Worm (Caenorhabditis elegans) whole organism, early embryonic: ENCODE data around the gene F35B3.7.

Experiments
- B0310.2 ChIP-seq: sonication (generic microtip); optimal IDR thresholded peaks from 2 replicates; lab custom pipeline; 2016; ENCODE audit warnings: mild to moderate bottlenecking, missing genetic modification characterization, missing compliant biosample characterization
- F13C5.2 ChIP-seq: sonication (generic microtip); optimal IDR thresholded peaks from 2 replicates; lab custom pipeline; 2017; ENCODE audit warnings: mild to moderate bottlenecking, missing genetic modification characterization, inconsistent platforms, missing compliant biosample characterization
- aly-1 ChIP-seq: sonication (generic microtip); optimal IDR thresholded peaks from 2 replicates; lab custom pipeline; 2016; ENCODE audit warnings: missing genetic modification characterization, missing compliant biosample characterization
- ama-1 ChIP-seq: fragments of 150-350 bp; optimal IDR thresholded peaks from 2 replicates; lab custom pipeline; 2014
- ceh-13 ChIP-seq: fragments of 200-800 bp; sonication (Bioruptor generic); optimal IDR thresholded peaks from 2 replicates; lab custom pipeline; 2018; ENCODE audit warnings: mild to moderate bottlenecking, missing genetic modification characterization, missing compliant biosample characterization
- ceh-36 ChIP-seq: sonication (generic microtip); optimal IDR thresholded peaks from 2 replicates; lab custom pipeline; 2016; ENCODE audit warnings: missing genetic modification characterization, inconsistent platforms, missing compliant biosample characterization
- ets-7 ChIP-seq: sonication (generic microtip); optimal IDR thresholded peaks from 2 replicates; lab custom pipeline; 2016; ENCODE audit warnings: missing genotype, missing genetic modification characterization, missing compliant biosample characterization
- flt-1 ChIP-seq: fragments of 200-800 bp; sonication (Bioruptor generic); IDR thresholded peaks from 2 replicates; pipeline ENCODE4 v1.3.6; 2022; ENCODE audit warnings: missing genetic modification characterization, missing compliant biosample characterization
- hmbx-1 ChIP-seq: sonication (generic microtip); optimal IDR thresholded peaks from 2 replicates; lab custom pipeline; 2016; ENCODE audit warnings: mild to moderate bottlenecking, missing genetic modification characterization, missing compliant biosample characterization
- hmg-4 ChIP-seq: fragments of 200-800 bp; sonication (Bioruptor generic); optimal IDR thresholded peaks from 2 replicates; lab custom pipeline; 2018; ENCODE audit warnings: mild to moderate bottlenecking, missing genetic modification characterization, missing compliant biosample characterization
- hnd-1 ChIP-seq: sonication (generic microtip); optimal IDR thresholded peaks from 2 replicates; lab custom pipeline; 2016; ENCODE audit warnings: missing genetic modification characterization, missing compliant biosample characterization
- pes-1 ChIP-seq: fragments of 200-800 bp; sonication (Bioruptor generic); IDR thresholded peaks from 2 replicates; pipeline ENCODE4 v1.3.6; 2022; ENCODE audit warnings: missing genetic modification reagents, missing genetic modification characterization, missing compliant biosample characterization
- scrt-1 ChIP-seq: fragments of 200-800 bp; sonication (Bioruptor generic); IDR thresholded peaks from 2 replicates; pipeline ENCODE4 v1.3.6; 2022; ENCODE audit warnings: missing genetic modification characterization, missing compliant biosample characterization
- sea-1 ChIP-seq: fragments of 200-800 bp; sonication (Bioruptor generic); conservative IDR thresholded peaks from 2 replicates; pipeline ENCODE4 v1.3.6; 2022; ENCODE audit warnings: missing genetic modification characterization, missing compliant biosample characterization
- tbx-11 ChIP-seq: fragments of 200-800 bp; sonication (Bioruptor generic); IDR thresholded peaks from 2 replicates; pipeline ENCODE4 v1.3.6; 2022; ENCODE audit warnings: missing genetic modification characterization, missing compliant biosample characterization
- tbx-37 ChIP-seq: fragments of 200-800 bp; sonication (Bioruptor generic); conservative IDR thresholded peaks from 2 replicates; pipeline ENCODE4 v1.3.6; 2022; ENCODE audit warnings: missing genetic modification reagents, missing genetic modification characterization, missing compliant biosample characterization
- tra-4 ChIP-seq: sonication (generic microtip); optimal IDR thresholded peaks from 2 replicates; lab custom pipeline; 2017; ENCODE audit warnings: missing genetic modification characterization, missing compliant biosample characterization

Gene F35B3.7

DNA sequence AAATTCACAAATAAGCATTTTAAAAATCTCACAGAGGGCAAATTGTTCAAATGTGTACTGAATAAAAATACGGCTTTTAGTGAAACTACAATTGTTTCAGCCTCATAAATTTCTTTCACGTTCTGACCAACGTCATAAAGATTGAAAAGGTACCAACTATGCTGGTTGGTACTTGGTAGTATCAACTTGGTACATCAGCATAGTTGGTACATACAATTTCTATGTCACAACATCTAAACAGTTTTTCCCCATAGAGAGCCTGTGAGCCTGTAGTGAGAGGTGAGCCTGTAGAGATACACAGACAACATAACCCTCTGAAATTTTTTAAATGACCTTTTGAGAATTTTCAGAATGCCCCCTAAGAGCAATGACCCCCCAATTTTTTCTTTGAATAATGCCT is 23.8 kb downstream of the F35B3.7 start:
- TF ChIP-seq sea-1 (GFP tag; lab: Robert Waterston, UW), result no peak
- no peak for TF ChIP-seq tbx-11 (GFP tag; lab: Robert Waterston, UW)
- no peak for TF ChIP-seq hnd-1 (tag; lab: Kevin White, UChicago)
- no peak for TF ChIP-seq tra-4 (tag; lab: Kevin White, UChicago)
- no peak for TF ChIP-seq F13C5.2 (tag; lab: Kevin White, UChicago)
- no peak for TF ChIP-seq ets-7 (tag; lab: Kevin White, UChicago)
- TF ChIP-seq ceh-13, result no peak
- TF ChIP-seq flt-1 (GFP tag; lab: Robert Waterston, UW), result no peak
- TF ChIP-seq tbx-37, result no peak
- no peak for TF ChIP-seq ama-1 (lab: Kevin White, UChicago)
- TF ChIP-seq aly-1 (tag; lab: Kevin White, UChicago), result no peak

DNA sequence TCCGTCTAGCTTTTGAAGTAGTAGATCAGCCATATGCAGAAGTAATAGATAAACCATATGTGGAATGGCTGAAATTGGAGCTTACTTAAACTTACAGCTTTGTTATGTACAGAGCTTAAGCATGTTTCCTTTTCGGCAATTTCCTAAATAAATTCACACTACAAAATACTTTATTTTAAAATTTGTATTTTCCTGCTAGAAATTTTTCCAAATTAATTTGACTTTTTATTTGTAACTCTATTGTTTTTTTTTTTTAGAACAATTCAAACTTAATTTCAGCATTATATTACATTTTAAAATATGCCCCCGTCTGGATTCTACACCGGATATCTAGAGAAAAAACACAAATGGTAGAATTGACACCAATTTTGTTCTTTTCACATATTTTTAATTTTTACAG is 29.7 kb downstream of the F35B3.7 start, which contains the start of gene F35B3.3:
Gene F35B3.3, plus strand, starts transcription at position 301 of the 400 bp plus-strand sequence.
- no peak for TF ChIP-seq hnd-1 (tag; lab: Kevin White, UChicago)
- TF ChIP-seq pes-1 (GFP tag; lab: Robert Waterston, UW), result no peak
- TF ChIP-seq ceh-13, result no peak
- no peak for TF ChIP-seq ets-7 (tag; lab: Kevin White, UChicago)
- no peak for TF ChIP-seq B0310.2 (tag; lab: Kevin White, UChicago)
- TF ChIP-seq ceh-36 (tag; lab: Kevin White, UChicago), result no peak
- TF ChIP-seq hmbx-1 (tag; lab: Kevin White, UChicago), result no peak
- no peak for TF ChIP-seq tra-4 (tag; lab: Kevin White, UChicago)

DNA sequence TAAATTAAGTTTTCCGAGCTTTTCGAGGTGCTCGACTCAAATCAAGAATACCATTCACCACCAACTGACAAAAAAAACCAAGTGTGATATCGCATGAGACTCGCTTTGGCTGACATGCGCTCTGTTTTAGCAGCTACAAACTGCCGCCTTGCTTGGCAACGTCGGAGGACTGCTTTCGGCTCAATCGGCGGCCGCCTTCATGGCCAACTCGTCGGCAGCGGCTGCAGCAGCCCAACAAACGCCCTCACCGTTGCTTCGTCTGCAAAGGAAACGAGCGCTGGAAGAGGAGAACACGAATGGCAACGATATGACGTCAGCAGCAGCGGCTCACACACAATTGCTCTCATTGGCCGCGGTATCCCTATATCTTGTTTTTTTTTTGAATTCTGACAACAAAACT is 36.0 kb downstream of the F35B3.7 start:
- TF ChIP-seq sea-1 (GFP tag; lab: Robert Waterston, UW) (no peak), B0310.2 (tag; lab: Kevin White, UChicago) (no peak), ceh-36 (tag; lab: Kevin White, UChicago) (no peak), ets-7 (tag; lab: Kevin White, UChicago) (no peak), hnd-1 (tag; lab: Kevin White, UChicago) (no peak), flt-1 (GFP tag; lab: Robert Waterston, UW) (no peak), ama-1 (lab: Kevin White, UChicago) (no peak), hmg-4 (GFP tag; lab: Kevin White, UChicago) (no peak), ceh-13 (no peak), F13C5.2 (tag; lab: Kevin White, UChicago) (no peak), tra-4 (tag; lab: Kevin White, UChicago) (no peak), tbx-37 (no peak), aly-1 (tag; lab: Kevin White, UChicago) (no peak)

DNA sequence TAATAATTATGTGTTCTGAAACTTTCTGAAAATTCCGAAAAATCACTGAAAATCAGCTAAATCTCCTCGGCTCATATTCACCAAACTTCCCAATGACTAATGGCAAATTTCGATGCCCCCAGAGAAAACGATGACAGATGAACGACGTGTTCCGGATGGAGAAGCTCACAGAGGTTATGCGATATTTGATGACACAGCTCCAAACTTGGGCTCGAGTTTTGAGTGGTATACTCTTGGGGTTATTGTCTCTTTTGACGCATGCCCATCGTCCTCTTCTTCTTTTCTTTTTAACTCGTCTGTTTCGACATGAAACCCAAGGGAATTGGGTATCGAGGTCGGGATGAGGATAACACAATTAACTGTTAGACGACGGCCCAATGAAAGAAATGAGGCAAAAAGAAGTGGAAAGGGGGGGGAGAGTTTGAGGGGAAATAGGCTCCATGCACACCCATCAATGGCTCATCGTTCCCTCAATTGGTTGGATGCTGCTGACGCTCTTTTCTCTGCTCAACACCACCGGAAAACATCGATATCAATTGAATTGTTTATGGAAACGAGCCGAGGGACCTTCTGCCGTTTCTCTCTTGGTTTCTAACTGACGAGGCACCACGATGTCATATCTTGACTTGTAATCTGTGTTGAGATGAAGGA is 39.3 kb downstream of the F35B3.7 start:
- TF ChIP-seq ama-1 (lab: Kevin White, UChicago), result no peak
- TF ChIP-seq aly-1 (tag; lab: Kevin White, UChicago), result no peak
- no peak for TF ChIP-seq ets-7 (tag; lab: Kevin White, UChicago)
- peak; percentile 44 for TF ChIP-seq hmg-4 (GFP tag; lab: Kevin White, UChicago)
- no peak for TF ChIP-seq tbx-37

DNA sequence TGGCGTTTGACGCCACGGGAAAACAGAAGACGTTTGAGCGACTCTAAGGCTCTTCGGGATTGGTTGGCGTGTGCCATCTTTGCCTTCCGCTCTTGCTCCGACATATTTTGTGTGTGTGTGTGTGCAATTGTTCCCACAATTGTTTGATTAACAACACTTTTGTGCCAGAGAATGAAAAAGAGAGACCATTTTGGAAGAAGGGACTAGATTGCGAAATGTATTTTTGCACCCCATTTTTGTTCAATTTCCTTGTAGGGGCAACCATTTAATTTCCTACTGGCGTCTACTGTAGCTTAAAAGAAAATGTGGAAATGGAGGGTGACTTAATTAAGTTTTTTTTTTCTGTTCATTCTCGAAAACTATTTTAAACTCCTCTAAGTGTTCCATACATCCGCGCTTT is 40.7 kb downstream of the F35B3.7 start:
- TF ChIP-seq ceh-13, result no peak
- no peak for TF ChIP-seq F13C5.2 (tag; lab: Kevin White, UChicago)
- no peak for TF ChIP-seq tbx-11 (GFP tag; lab: Robert Waterston, UW)
- TF ChIP-seq hmg-4 (GFP tag; lab: Kevin White, UChicago), result no peak
- no peak for TF ChIP-seq tra-4 (tag; lab: Kevin White, UChicago)
- no peak for TF ChIP-seq aly-1 (tag; lab: Kevin White, UChicago)
- TF ChIP-seq flt-1 (GFP tag; lab: Robert Waterston, UW), result no peak
- no peak for TF ChIP-seq hnd-1 (tag; lab: Kevin White, UChicago)
- no peak for TF ChIP-seq hmbx-1 (tag; lab: Kevin White, UChicago)
- TF ChIP-seq scrt-1 (GFP tag; lab: Robert Waterston, UW), result no peak

DNA sequence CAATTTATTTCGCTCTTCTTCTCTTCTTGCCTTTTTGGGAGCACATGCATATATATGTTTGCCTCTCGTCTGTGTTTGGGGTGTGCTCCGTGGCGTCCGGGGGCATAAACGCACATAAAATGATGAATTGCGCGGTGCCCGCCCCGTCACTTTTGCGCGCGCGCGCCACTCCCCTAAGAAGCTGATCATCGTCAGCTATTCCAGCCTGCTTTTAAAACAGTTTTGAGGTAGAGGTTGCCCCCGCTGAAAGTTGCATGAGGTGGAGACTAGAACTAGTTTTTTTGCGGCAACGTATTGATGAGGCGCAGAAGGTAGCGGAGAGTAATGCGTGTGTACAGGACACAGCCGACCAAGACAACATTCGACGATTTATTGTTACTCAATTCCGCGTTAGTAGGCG is 43.2 kb downstream of the F35B3.7 start:
- no peak for TF ChIP-seq hmg-4 (GFP tag; lab: Kevin White, UChicago)
- no peak for TF ChIP-seq hmbx-1 (tag; lab: Kevin White, UChicago)
- no peak for TF ChIP-seq flt-1 (GFP tag; lab: Robert Waterston, UW)
- TF ChIP-seq B0310.2 (tag; lab: Kevin White, UChicago), result no peak
- no peak for TF ChIP-seq ets-7 (tag; lab: Kevin White, UChicago)

DNA sequence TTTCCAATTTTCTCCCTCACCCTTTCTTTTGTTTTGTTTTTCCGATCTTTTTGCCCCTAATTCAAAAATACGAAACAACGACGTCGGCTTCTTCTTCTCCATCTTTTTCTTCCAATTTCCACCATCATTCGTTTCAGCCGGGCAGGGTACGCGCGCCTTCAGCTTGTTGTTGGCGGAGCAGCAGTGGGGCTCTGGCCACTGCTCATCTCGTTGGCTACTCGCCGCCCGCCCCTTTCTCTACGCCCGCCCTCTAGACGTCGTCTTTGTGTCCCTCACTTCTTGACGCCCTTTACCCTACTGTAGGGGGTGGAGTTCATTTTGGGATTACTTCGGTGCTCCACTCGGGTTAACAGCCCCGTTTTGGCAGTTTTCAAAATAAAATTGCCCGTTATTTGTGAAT is 43.9 kb downstream of the F35B3.7 start:
- no peak for TF ChIP-seq ceh-13
- no peak for TF ChIP-seq ets-7 (tag; lab: Kevin White, UChicago)
- TF ChIP-seq sea-1 (GFP tag; lab: Robert Waterston, UW), result no peak
- TF ChIP-seq scrt-1 (GFP tag; lab: Robert Waterston, UW), result no peak
- TF ChIP-seq B0310.2 (tag; lab: Kevin White, UChicago), result no peak
- TF ChIP-seq ama-1 (lab: Kevin White, UChicago), result no peak
- TF ChIP-seq tbx-37, result no peak
- TF ChIP-seq F13C5.2 (tag; lab: Kevin White, UChicago), result no peak

DNA sequence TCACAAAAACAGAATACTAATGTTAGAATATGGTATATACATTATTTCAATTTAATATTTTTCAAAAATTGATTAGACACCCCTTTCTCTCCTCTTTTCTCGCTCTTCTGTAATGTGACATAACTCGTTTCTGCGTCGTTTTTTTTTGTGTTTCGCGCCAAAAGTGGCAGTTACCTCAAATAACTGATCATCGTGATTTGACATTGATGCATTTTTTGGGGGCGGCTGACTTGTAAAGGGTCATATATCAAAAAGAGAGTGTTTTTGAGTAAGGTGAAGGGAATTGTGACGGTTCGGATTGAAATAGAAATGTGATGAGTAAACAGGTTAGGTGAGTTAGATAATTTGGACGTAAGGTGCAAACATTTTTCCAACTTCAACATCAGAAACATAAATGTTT is 44.9 kb downstream of the F35B3.7 start:
- TF ChIP-seq ceh-13 (no peak), scrt-1 (GFP tag; lab: Robert Waterston, UW) (no peak), aly-1 (tag; lab: Kevin White, UChicago) (no peak), hmg-4 (GFP tag; lab: Kevin White, UChicago) (no peak), flt-1 (GFP tag; lab: Robert Waterston, UW) (no peak), sea-1 (GFP tag; lab: Robert Waterston, UW) (no peak), pes-1 (GFP tag; lab: Robert Waterston, UW) (no peak), hmbx-1 (tag; lab: Kevin White, UChicago) (no peak), tbx-37 (no peak), hnd-1 (tag; lab: Kevin White, UChicago) (no peak), ama-1 (lab: Kevin White, UChicago) (no peak), ets-7 (tag; lab: Kevin White, UChicago) (no peak), tra-4 (tag; lab: Kevin White, UChicago) (no peak), B0310.2 (tag; lab: Kevin White, UChicago) (no peak), ceh-36 (tag; lab: Kevin White, UChicago) (no peak), tbx-11 (GFP tag; lab: Robert Waterston, UW) (no peak), F13C5.2 (tag; lab: Kevin White, UChicago) (no peak)
